Worm (Caenorhabditis elegans): ENCODE results near the gene R102.10.

R102.10 gene

ce11 chrIV:10711729-10712128 lies 6.5 kb downstream of the R102.10 start, which contains the start of gene glb-21:
TSS of gene glb-21 (minus strand) at chrIV:10711794.
- TF ChIP-seq aha-1 (tag) (peak; percentile 60), unc-62 (GFP tag; optimal IDR thresholded peaks at IDR 0.05 in 1 of 2) (peak in 1 of 2 experiments; percentile 10), unc-62 (tag; optimal IDR thresholded peaks at IDR 0.05) (no peak), madf-9 (GFP tag; conservative IDR thresholded peaks at IDR 0.05) (no peak), lim-7 (GFP tag; IDR thresholded peaks at IDR 0.05) (no peak), egl-43 (GFP tag; IDR thresholded peaks at IDR 0.05) (no peak), F37D6.2 (tag; optimal IDR thresholded peaks at IDR 0.05) (no peak)

ce11 chrIV:10714594-10714993 lies 9.3 kb downstream of the R102.10 start:
- TF ChIP-seq unc-62 (GFP tag; optimal IDR thresholded peaks at IDR 0.05 in 1 of 2) = peak in 1 of 2 experiments; percentile 10
- TF ChIP-seq unc-62 (tag; optimal IDR thresholded peaks at IDR 0.05) = no peak
- TF ChIP-seq nhr-237 (tag; optimal IDR thresholded peaks at IDR 0.05) = no peak
- TF ChIP-seq dve-1 (tag; optimal IDR thresholded peaks at IDR 0.05; ENCODE audit: insufficient read depth) = no peak
- TF ChIP-seq ceh-44 (GFP tag; IDR thresholded peaks at IDR 0.05) = no peak
- no peak for TF ChIP-seq dmd-6 (GFP tag; IDR thresholded peaks at IDR 0.05)
- no peak for TF ChIP-seq D1046.2 (GFP tag; IDR thresholded peaks at IDR 0.05)
- TF ChIP-seq nhr-28 (tag; optimal IDR thresholded peaks at IDR 0.05) = peak; percentile 40
- no peak for TF ChIP-seq ceh-62 (tag; optimal IDR thresholded peaks at IDR 0.05)
- TF ChIP-seq daf-16 (GFP tag; optimal IDR thresholded peaks at IDR 0.05) = no peak
- no peak for TF ChIP-seq daf-16 (tag; optimal IDR thresholded peaks at IDR 0.05)
- TF ChIP-seq nhr-111 (GFP tag; optimal IDR thresholded peaks at IDR 0.05) = no peak
- no peak for TF ChIP-seq Y105C5A.15 (GFP tag; IDR thresholded peaks at IDR 0.05)
- no peak for TF ChIP-seq lin-15B (tag; optimal IDR thresholded peaks at IDR 0.05)
- no peak for TF ChIP-seq mdl-1 (tag; optimal IDR thresholded peaks at IDR 0.05)
- no peak for TF ChIP-seq dpl-1 (GFP tag; optimal IDR thresholded peaks at IDR 0.05)
- no peak for TF ChIP-seq daf-8 (GFP tag; IDR thresholded peaks at IDR 0.05)

ce11 chrIV:10716348-10716747 lies 11.1 kb downstream of the R102.10 start, which contains the start of gene ncx-3:
TSS of gene ncx-3 (plus strand) at chrIV:10716648.
- TF ChIP-seq unc-62 (GFP tag; optimal IDR thresholded peaks at IDR 0.05 in 1 of 2) (peak in 1 of 2 experiments; percentile 74), unc-62 (tag; optimal IDR thresholded peaks at IDR 0.05) (no peak), aha-1 (tag) (no peak)

ce11 chrIV:10718075-10718474 lies 12.8 kb downstream of the R102.10 start:
- TF ChIP-seq aly-2 (tag; optimal IDR thresholded peaks at IDR 0.05) = no peak
- no peak for TF ChIP-seq mep-1 (tag; optimal IDR thresholded peaks at IDR 0.05)
- no peak for TF ChIP-seq nhr-76 (tag; optimal IDR thresholded peaks at IDR 0.05)
- no peak for TF ChIP-seq daf-16 (GFP tag; optimal IDR thresholded peaks at IDR 0.05)
- no peak for TF ChIP-seq daf-16 (tag; optimal IDR thresholded peaks at IDR 0.05)
- no peak for TF ChIP-seq dmd-8 (GFP tag; IDR thresholded peaks at IDR 0.05)
- TF ChIP-seq lin-15B (tag; optimal IDR thresholded peaks at IDR 0.05) = no peak
- no peak for TF ChIP-seq mxl-3 (GFP tag; optimal IDR thresholded peaks at IDR 0.05)
- TF ChIP-seq ceh-82 (tag; optimal IDR thresholded peaks at IDR 0.05) = no peak
- TF ChIP-seq php-3 (GFP tag; IDR thresholded peaks at IDR 0.05) = no peak

- no peak for TF ChIP-seq mdt-29 (GFP tag; IDR thresholded peaks at IDR 0.05)
- TF ChIP-seq nhr-48 (tag; optimal IDR thresholded peaks at IDR 0.05) = no peak
- no peak for TF ChIP-seq zfp-2 (tag; optimal IDR thresholded peaks at IDR 0.05)
- TF ChIP-seq set-16 (GFP tag; IDR thresholded peaks at IDR 0.05) = no peak
- no peak for TF ChIP-seq Y48G9A.11 (GFP tag; IDR thresholded peaks at IDR 0.05)
- no peak for TF ChIP-seq daf-16 (GFP tag; optimal IDR thresholded peaks at IDR 0.05)
- no peak for TF ChIP-seq daf-16 (tag; optimal IDR thresholded peaks at IDR 0.05)
Observed at ce11 chrIV:10718865-10719264, 13.6 kb downstream of the R102.10 start.
